Worm (Caenorhabditis elegans): Measurements from ENCODE around the gene C41C4.9.

C41C4.9 gene

ce11 chrII:8106921-8107695 is at the start of gene C41C4.9, which contains the start of gene chst-1:
Gene C41C4.9 (plus strand): TSS chrII:8107645.
Gene chst-1 (minus strand): TSS chrII:8106971.
- peak; percentile 75 for TF ChIP-seq nhr-25 (tag; optimal IDR thresholded peaks at IDR 0.05)
- TF ChIP-seq nhr-77 (tag; optimal IDR thresholded peaks at IDR 0.05), result peak; percentile 83
- TF ChIP-seq hmg-11 (tag; optimal IDR thresholded peaks at IDR 0.05), result no peak
- TF ChIP-seq elt-3 (tag; optimal IDR thresholded peaks at IDR 0.05), result peak in 1 of 3 experiments; percentile 79
- TF ChIP-seq skn-1 (tag; optimal IDR thresholded peaks at IDR 0.05), result peak; percentile 47
- TF ChIP-seq elt-2 (tag; optimal IDR thresholded peaks at IDR 0.05), result peak; percentile 60
- no peak for TF ChIP-seq ceh-82 (tag; optimal IDR thresholded peaks at IDR 0.05)
- no peak for TF ChIP-seq fos-1 (tag; optimal IDR thresholded peaks at IDR 0.05)
- TF ChIP-seq nhr-67 (tag; optimal IDR thresholded peaks at IDR 0.05), result no peak
- peak; percentile 21 for TF ChIP-seq R02D3.7 (tag; optimal IDR thresholded peaks at IDR 0.05)
- TF ChIP-seq ceh-16 (tag; optimal IDR thresholded peaks at IDR 0.05), result peak; percentile 22
- TF ChIP-seq egl-27 (tag; optimal IDR thresholded peaks at IDR 0.05), result no peak
- no peak for TF ChIP-seq nhr-23 (tag; optimal IDR thresholded peaks at IDR 0.05)
- peak; percentile 52 for TF ChIP-seq nfya-1 (tag; optimal IDR thresholded peaks at IDR 0.05; ENCODE audit: insufficient read depth)
- TF ChIP-seq tbx-2 (tag; optimal IDR thresholded peaks at IDR 0.05), result peak; percentile 61
- peak; percentile 76 for TF ChIP-seq lsy-12 (tag; optimal IDR thresholded peaks at IDR 0.05)
- peak; percentile 55 for TF ChIP-seq lin-39 (tag; optimal IDR thresholded peaks at IDR 0.05)
- no peak for TF ChIP-seq lin-15B (tag; optimal IDR thresholded peaks at IDR 0.05)
- peak; percentile 6 for TF ChIP-seq ama-1 (optimal IDR thresholded peaks at IDR 0.05)
- no peak for TF ChIP-seq unc-39 (tag; optimal IDR thresholded peaks at IDR 0.05)
- TF ChIP-seq nhr-28 (tag; optimal IDR thresholded peaks at IDR 0.05), result no peak
- no peak for TF ChIP-seq mml-1 (tag; optimal IDR thresholded peaks at IDR 0.05)
- TF ChIP-seq egl-5 (tag; optimal IDR thresholded peaks at IDR 0.05), result peak; percentile 0
- TF ChIP-seq mdl-1 (tag; optimal IDR thresholded peaks at IDR 0.05), result no peak
- no peak for TF ChIP-seq ceh-28 (tag; optimal IDR thresholded peaks at IDR 0.05)
- TF ChIP-seq fkh-2 (tag; optimal IDR thresholded peaks at IDR 0.05), result no peak
- peak; percentile 83 for TF ChIP-seq nhr-43 (tag; optimal IDR thresholded peaks at IDR 0.05; ENCODE audit: poor library complexity, severe bottlenecking)

ce11 chrII:8057911-8058310 is 49.5 kb upstream of the C41C4.9 start:
- TF ChIP-seq nhr-76 (tag; optimal IDR thresholded peaks at IDR 0.05), result no peak
- TF ChIP-seq sea-2 (GFP tag; optimal IDR thresholded peaks at IDR 0.05), result no peak
- TF ChIP-seq unc-39 (tag; optimal IDR thresholded peaks at IDR 0.05), result no peak
- TF ChIP-seq nfya-1 (tag; optimal IDR thresholded peaks at IDR 0.05; ENCODE audit: insufficient read depth), result no peak
- no peak for TF ChIP-seq mdl-1 (tag; optimal IDR thresholded peaks at IDR 0.05)
- TF ChIP-seq jun-1 (tag; optimal IDR thresholded peaks at IDR 0.05), result no peak
- no peak for TF ChIP-seq aly-2 (tag; optimal IDR thresholded peaks at IDR 0.05)
- TF ChIP-seq ceh-16 (tag; optimal IDR thresholded peaks at IDR 0.05), result no peak
- no peak for TF ChIP-seq egl-5 (tag; optimal IDR thresholded peaks at IDR 0.05)
- TF ChIP-seq elt-3 (tag; optimal IDR thresholded peaks at IDR 0.05), result no peak
- TF ChIP-seq nhr-25 (tag; optimal IDR thresholded peaks at IDR 0.05), result no peak
- no peak for TF ChIP-seq R02D3.7 (tag; optimal IDR thresholded peaks at IDR 0.05)
- TF ChIP-seq mml-1 (tag; optimal IDR thresholded peaks at IDR 0.05), result no peak
- TF ChIP-seq elt-1 (tag; optimal IDR thresholded peaks at IDR 0.05), result no peak
- TF ChIP-seq nhr-11 (tag; optimal IDR thresholded peaks at IDR 0.05), result no peak

ce11 chrII:8058769-8059168 is 48.7 kb upstream of the C41C4.9 start, which contains the start of gene T05H10.8:
Gene T05H10.8 (plus strand): TSS chrII:8059069.
- TF ChIP-seq nhr-67 (tag; optimal IDR thresholded peaks at IDR 0.05), result no peak
- no peak for TF ChIP-seq nhr-77 (tag; optimal IDR thresholded peaks at IDR 0.05)
- TF ChIP-seq nfya-1 (tag; optimal IDR thresholded peaks at IDR 0.05; ENCODE audit: insufficient read depth), result no peak
- no peak for TF ChIP-seq ceh-16 (tag; optimal IDR thresholded peaks at IDR 0.05)
- TF ChIP-seq skn-1 (tag; optimal IDR thresholded peaks at IDR 0.05), result no peak
- TF ChIP-seq jun-1 (tag; optimal IDR thresholded peaks at IDR 0.05), result no peak
- no peak for TF ChIP-seq fkh-2 (tag; optimal IDR thresholded peaks at IDR 0.05)
- no peak for TF ChIP-seq eor-1 (tag; optimal IDR thresholded peaks at IDR 0.05)
- TF ChIP-seq ceh-82 (tag; optimal IDR thresholded peaks at IDR 0.05), result no peak
- TF ChIP-seq elt-1 (tag; optimal IDR thresholded peaks at IDR 0.05), result no peak
- TF ChIP-seq unc-39 (tag; optimal IDR thresholded peaks at IDR 0.05), result no peak

- no peak for TF ChIP-seq nhr-12 (tag; optimal IDR thresholded peaks at IDR 0.05)
- TF ChIP-seq nhr-67 (tag; optimal IDR thresholded peaks at IDR 0.05), result no peak
- TF ChIP-seq elt-2 (tag; optimal IDR thresholded peaks at IDR 0.05), result no peak
- TF ChIP-seq jun-1 (tag; optimal IDR thresholded peaks at IDR 0.05), result no peak
- TF ChIP-seq unc-39 (tag; optimal IDR thresholded peaks at IDR 0.05), result no peak
- TF ChIP-seq pqm-1 (tag; optimal IDR thresholded peaks at IDR 0.05), result no peak
- peak; percentile 81 for TF ChIP-seq nhr-11 (tag; optimal IDR thresholded peaks at IDR 0.05)
- TF ChIP-seq fkh-2 (tag; optimal IDR thresholded peaks at IDR 0.05), result no peak
- no peak for TF ChIP-seq nhr-23 (tag; optimal IDR thresholded peaks at IDR 0.05)
These were observed 47.9 kb upstream of the C41C4.9 start for ce11 chrII:8059532-8059931.

All from whole organism, L3 larva.